Worm (Caenorhabditis elegans): Measurements from ENCODE around the gene adh-1.

- TF ChIP-seq nhr-12 (tag; optimal IDR thresholded peaks at IDR 0.05) (no peak), pha-4 (tag; optimal IDR thresholded peaks at IDR 0.05) (no peak), snpc-4 (tag; optimal IDR thresholded peaks at IDR 0.05) (no peak), nhr-28 (tag; optimal IDR thresholded peaks at IDR 0.05) (no peak), lsy-2 (tag; optimal IDR thresholded peaks at IDR 0.05) (no peak), unc-62 (GFP tag; optimal IDR thresholded peaks at IDR 0.05) (no peak), nhr-76 (tag; optimal IDR thresholded peaks at IDR 0.05) (no peak), bed-3 (GFP tag; optimal IDR thresholded peaks at IDR 0.05) (no peak), elt-1 (tag; optimal IDR thresholded peaks at IDR 0.05; ENCODE audit: borderline replicate concordance, insufficient read depth) (no peak), ztf-11 (tag; optimal IDR thresholded peaks at IDR 0.05) (no peak), mab-5 (tag; optimal IDR thresholded peaks at IDR 0.05) (no peak), mep-1 (tag; optimal IDR thresholded peaks at IDR 0.05) (no peak), sem-2 (GFP tag; optimal IDR thresholded peaks at IDR 0.05) (no peak)
Observed at ce11 chrV:11861880-11862544, 26.0 kb upstream of the adh-1 start.

Measured in whole organism, mixed stage, embryonic.